Worm (Caenorhabditis elegans) whole organism, young adult: ENCODE measurements around the gene Y42H9AR.2.

Experiments used
- B0019.2 ChIP-seq: fragments of 200-800 bp; sonication (Bioruptor generic); conservative IDR thresholded peaks from 2 replicates; pipeline ENCODE4 v1.3.6; 2022; ENCODE audit warnings: missing genetic modification reagents, missing genetic modification characterization, missing compliant biosample characterization
- B0261.1 ChIP-seq: sonication (generic microtip); optimal IDR thresholded peaks from 2 replicates; lab custom pipeline; 2016; ENCODE audit warnings: mild to moderate bottlenecking, missing genetic modification characterization, moderate library complexity, missing compliant biosample characterization
- C06A6.2 ChIP-seq: fragments of 200-800 bp; sonication (Bioruptor generic); conservative IDR thresholded peaks from 2 replicates; pipeline ENCODE4 v1.3.6; 2022; ENCODE audit warnings: missing genetic modification characterization, missing compliant biosample characterization
- C17E4.6 ChIP-seq: fragments of 200-800 bp; sonication (Bioruptor generic); IDR thresholded peaks from 2 replicates; pipeline ENCODE4 v1.3.6; 2022; ENCODE audit warnings: missing genetic modification reagents, missing genetic modification characterization, missing compliant biosample characterization
- F22D6.2 ChIP-seq: sonication (generic microtip); optimal IDR thresholded peaks from 2 replicates; lab custom pipeline; 2016; ENCODE audit warnings: mild to moderate bottlenecking, missing genetic modification characterization, missing compliant biosample characterization
- F39B2.1 ChIP-seq: fragments of 200-800 bp; sonication (Bioruptor generic); IDR thresholded peaks from 2 replicates; pipeline ENCODE4 v1.3.6; 2022; ENCODE audit warnings: missing genetic modification reagents, missing genetic modification characterization, missing compliant biosample characterization
- F52B5.7 ChIP-seq: sonication (generic microtip); optimal IDR thresholded peaks from 2 replicates; lab custom pipeline; 2016; ENCODE audit warnings: mild to moderate bottlenecking, missing genetic modification characterization, missing compliant biosample characterization
- F55B11.4 ChIP-seq: sonication (generic microtip); optimal IDR thresholded peaks from 2 replicates; lab custom pipeline; 2016; ENCODE audit warnings: missing compliant biosample characterization, missing genetic modification characterization, borderline replicate concordance; ENCODE audit not compliant: insufficient read depth
- K11D2.4 ChIP-seq: fragments of 200-800 bp; sonication (Bioruptor generic); IDR thresholded peaks from 2 replicates; pipeline ENCODE4 v1.3.6; 2022; ENCODE audit warnings: missing genetic modification reagents, missing genetic modification characterization, missing compliant biosample characterization
- K12H6.12 ChIP-seq: fragments of 200-800 bp; sonication (Bioruptor generic); optimal IDR thresholded peaks from 2 replicates; lab custom pipeline; 2018; ENCODE audit warnings: mild to moderate bottlenecking, missing genetic modification characterization, missing compliant biosample characterization
- Y53G8AR.9 ChIP-seq: fragments of 200-800 bp; sonication (Bioruptor generic); conservative IDR thresholded peaks from 2 replicates; pipeline ENCODE4 v1.3.6; 2022; ENCODE audit warnings: missing genetic modification reagents, missing genetic modification characterization, missing compliant biosample characterization
- Y67H2A.10 ChIP-seq: fragments of 200-800 bp; sonication (Bioruptor generic); conservative IDR thresholded peaks from 2 replicates; pipeline ENCODE4 v1.3.6; 2022; ENCODE audit warnings: missing genetic modification reagents, missing genetic modification characterization, missing compliant biosample characterization
- Y79H2A.3 ChIP-seq: fragments of 200-800 bp; sonication (Bioruptor generic); conservative IDR thresholded peaks from 2 replicates; pipeline ENCODE4 v1.3.6; 2022; ENCODE audit warnings: missing genetic modification reagents, missing genetic modification characterization, missing compliant biosample characterization
- ama-1 ChIP-seq, 3 experiments: fragments of 150-350 bp in 1 of 3; sonication (generic microtip) in 2 of 3; optimal IDR thresholded peaks; 2 replicates each; lab custom pipeline; 2014 to 2018; ENCODE audit warnings: missing biosample characterization in 2 of 3, missing genetic modification characterization in 2 of 3, missing genetic modification reagents in 2 of 3
- aptf-3 ChIP-seq: fragments of 200-800 bp; sonication (Bioruptor generic); IDR thresholded peaks from 2 replicates; pipeline ENCODE4 v1.3.6; 2022; ENCODE audit warnings: missing genetic modification characterization, missing compliant biosample characterization
- bed-1 ChIP-seq: fragments of 200-800 bp; sonication (Bioruptor generic); IDR thresholded peaks from 2 replicates; pipeline ENCODE4 v1.3.6; 2022; ENCODE audit warnings: missing genetic modification reagents, missing genetic modification characterization, missing compliant biosample characterization
- bed-2 ChIP-seq: fragments of 200-800 bp; sonication (Bioruptor generic); IDR thresholded peaks from 2 replicates; pipeline ENCODE4 v1.3.6; 2022; ENCODE audit warnings: missing genetic modification reagents, missing genetic modification characterization, missing compliant biosample characterization
- ccch-3 ChIP-seq: fragments of 200-800 bp; sonication (Bioruptor generic); optimal IDR thresholded peaks from 2 replicates; lab custom pipeline; 2018; ENCODE audit warnings: mild to moderate bottlenecking, missing genetic modification characterization, missing compliant biosample characterization
- cebp-1 ChIP-seq, 2 experiments: fragments of 200-800 bp in 1 of 2; sonication (Bioruptor generic) in 1 of 2; sonication (generic microtip) in 1 of 2; IDR thresholded peaks in 1 of 2; optimal IDR thresholded peaks in 1 of 2; 2 replicates each; pipeline versions ENCODE4 v1.3.6 to Lab custom; 2017 to 2022; ENCODE audit warnings: missing compliant biosample characterization in 2 of 2, missing genetic modification characterization in 2 of 2, mild to moderate bottlenecking in 1 of 2, missing genetic modification reagents in 1 of 2, moderate library complexity in 1 of 2
- ceh-100 ChIP-seq: fragments of 200-800 bp; sonication (Bioruptor generic); IDR thresholded peaks from 2 replicates; pipeline ENCODE4 v1.3.6; 2022; ENCODE audit warnings: missing genetic modification reagents, missing genetic modification characterization, missing compliant biosample characterization
- ceh-79 ChIP-seq: sonication (generic microtip); optimal IDR thresholded peaks from 2 replicates; lab custom pipeline; 2017; ENCODE audit warnings: mild to moderate bottlenecking, missing genetic modification characterization, missing compliant biosample characterization
- ceh-91 ChIP-seq: fragments of 200-800 bp; sonication (Bioruptor generic); IDR thresholded peaks from 2 replicates; pipeline ENCODE4 v1.3.6; 2022; ENCODE audit warnings: missing genetic modification reagents, missing genetic modification characterization, missing compliant biosample characterization
- chd-7 ChIP-seq: sonication (generic microtip); optimal IDR thresholded peaks from 2 replicates; lab custom pipeline; 2016; ENCODE audit warnings: mild to moderate bottlenecking, missing genetic modification characterization, moderate library complexity, missing compliant biosample characterization
- dpl-1 ChIP-seq: fragments of 150-350 bp; optimal IDR thresholded peaks from 2 replicates; lab custom pipeline; 2014; ENCODE audit warnings: missing biosample characterization, missing genetic modification reagents, missing genetic modification characterization
- egrh-3 ChIP-seq: fragments of 200-800 bp; sonication (Bioruptor generic); IDR thresholded peaks from 2 replicates; pipeline ENCODE4 v1.3.6; 2022; ENCODE audit warnings: missing genetic modification reagents, missing genetic modification characterization, missing compliant biosample characterization
- him-1 ChIP-seq: sonication (generic microtip); optimal IDR thresholded peaks from 2 replicates; lab custom pipeline; 2016; ENCODE audit warnings: missing genotype, missing genetic modification reagents, missing genetic modification characterization, missing compliant biosample characterization
- hmg-1.2 ChIP-seq: fragments of 200-800 bp; sonication (Bioruptor generic); IDR thresholded peaks from 2 replicates; pipeline ENCODE4 v1.3.6; 2022; ENCODE audit warnings: missing genetic modification reagents, missing genetic modification characterization, missing compliant biosample characterization
- hsf-1 ChIP-seq: fragments of 200-800 bp; sonication (Bioruptor generic); IDR thresholded peaks from 2 replicates; pipeline ENCODE4 v1.3.6; 2022; ENCODE audit warnings: missing genetic modification reagents, missing genetic modification characterization, missing compliant biosample characterization
- lag-1 ChIP-seq: fragments of 200-800 bp; sonication (Bioruptor generic); IDR thresholded peaks from 2 replicates; pipeline ENCODE4 v1.3.6; 2022; ENCODE audit warnings: missing genetic modification reagents, missing genetic modification characterization, missing compliant biosample characterization
- let-607 ChIP-seq, 2 experiments: fragments of 200-800 bp in 1 of 2; sonication (Bioruptor generic) in 1 of 2; sonication (generic microtip) in 1 of 2; optimal IDR thresholded peaks; 2 replicates each; lab custom pipeline; 2016 to 2018; ENCODE audit warnings: mild to moderate bottlenecking in 2 of 2, missing compliant biosample characterization in 2 of 2, missing genetic modification characterization in 2 of 2, moderate library complexity in 2 of 2, missing genotype in 1 of 2
- lin-26 ChIP-seq: fragments of 200-800 bp; sonication (Bioruptor generic); IDR thresholded peaks from 2 replicates; pipeline ENCODE4 v1.3.6; 2022; ENCODE audit warnings: missing genetic modification reagents, missing genetic modification characterization, missing compliant biosample characterization
- lin-35 ChIP-seq, 3 experiments: fragments of 150-350 bp in 2 of 3; sonication (generic microtip) in 1 of 3; optimal IDR thresholded peaks; 2 replicates each; lab custom pipeline; 2014 to 2018; ENCODE audit warnings: missing biosample characterization in 3 of 3, missing genetic modification characterization in 3 of 3, missing genetic modification reagents in 3 of 3
- lin-54 ChIP-seq: fragments of 200-800 bp; sonication (Bioruptor generic); optimal IDR thresholded peaks from 2 replicates; lab custom pipeline; 2018; ENCODE audit warnings: mild to moderate bottlenecking, missing genetic modification characterization, missing compliant biosample characterization
- madf-8 ChIP-seq: fragments of 200-800 bp; sonication (Bioruptor generic); conservative IDR thresholded peaks from 2 replicates; pipeline ENCODE4 v1.3.6; 2022; ENCODE audit warnings: missing genetic modification reagents, missing genetic modification characterization, missing compliant biosample characterization
- mes-4 ChIP-seq: sonication (generic microtip); optimal IDR thresholded peaks from 2 replicates; lab custom pipeline; 2016; ENCODE audit warnings: missing genotype, missing genetic modification characterization, missing compliant biosample characterization
- nhr-179 ChIP-seq: sonication (generic microtip); optimal IDR thresholded peaks from 2 replicates; lab custom pipeline; 2016; ENCODE audit warnings: mild to moderate bottlenecking, missing genetic modification characterization, missing compliant biosample characterization
- nhr-27 ChIP-seq: fragments of 200-800 bp; sonication (Bioruptor generic); optimal IDR thresholded peaks from 2 replicates; lab custom pipeline; 2018; ENCODE audit warnings: mild to moderate bottlenecking, missing genetic modification characterization, moderate library complexity, missing compliant biosample characterization
- nhr-80 ChIP-seq: sonication (generic microtip); optimal IDR thresholded peaks from 2 replicates; lab custom pipeline; 2016; ENCODE audit warnings: missing genetic modification characterization, missing compliant biosample characterization
- nhr-90 ChIP-seq: sonication (generic microtip); optimal IDR thresholded peaks from 2 replicates; lab custom pipeline; 2016; ENCODE audit warnings: missing genotype, mild to moderate bottlenecking, missing genetic modification characterization, missing compliant biosample characterization
- snpc-4 ChIP-seq, 5 experiments: fragments of 150-350 bp in 1 of 5; sonication (generic microtip) in 4 of 5; optimal IDR thresholded peaks; 2 replicates each; lab custom pipeline; 2014 to 2018; ENCODE audit warnings: missing genetic modification characterization in 5 of 5, missing biosample characterization in 3 of 5, antibody characterized with exemption in 2 of 5, mild to moderate bottlenecking in 2 of 5, missing compliant biosample characterization in 2 of 5, missing genotype in 2 of 5, moderate library complexity in 2 of 5, missing genetic modification reagents in 1 of 5
- somi-1 ChIP-seq: fragments of 200-800 bp; sonication (Bioruptor generic); optimal IDR thresholded peaks from 2 replicates; lab custom pipeline; 2018; ENCODE audit warnings: mild to moderate bottlenecking, missing genetic modification characterization, missing compliant biosample characterization
- tbp1 ChIP-seq: fragments of 200-800 bp; sonication (Bioruptor generic); optimal IDR thresholded peaks from 2 replicates; lab custom pipeline; 2018; ENCODE audit warnings: mild to moderate bottlenecking, missing genetic modification characterization, missing compliant biosample characterization
- ztf-25 ChIP-seq: fragments of 200-800 bp; sonication (Bioruptor generic); IDR thresholded peaks from 2 replicates; pipeline ENCODE4 v1.3.6; 2022; ENCODE audit warnings: missing genetic modification reagents, missing genetic modification characterization, missing compliant biosample characterization
- ztf-28 ChIP-seq: fragments of 200-800 bp; sonication (Bioruptor generic); IDR thresholded peaks from 2 replicates; pipeline ENCODE4 v1.3.6; 2022; ENCODE audit warnings: missing genetic modification reagents, missing genetic modification characterization, missing compliant biosample characterization

Gene Y42H9AR.2

ce11 chrIV:8080782-8081181 lies 18.9 kb upstream of the Y42H9AR.2 start:
- TF ChIP-seq lag-1 (GFP tag; lab: Robert Waterston, UW) = no peak
- no peak for TF ChIP-seq ztf-25 (GFP tag; lab: Robert Waterston, UW)
- no peak for TF ChIP-seq ama-1 (optimal IDR thresholded peaks at IDR 0.05; lab: Kevin White, UChicago)
- TF ChIP-seq ama-1 (GFP tag; optimal IDR thresholded peaks at IDR 0.05; lab: Kevin White, UChicago) = no peak
- no peak for TF ChIP-seq somi-1 (GFP tag; lab: Kevin White, UChicago)
- no peak for TF ChIP-seq Y67H2A.10
- no peak for TF ChIP-seq hmg-1.2
- TF ChIP-seq mes-4 (tag; lab: Kevin White, UChicago) = no peak
- no peak for TF ChIP-seq ccch-3 (GFP tag; lab: Kevin White, UChicago)
- no peak for TF ChIP-seq K12H6.12 (tag; lab: Kevin White, UChicago)
- TF ChIP-seq snpc-4 (GFP tag; optimal IDR thresholded peaks at IDR 0.05; lab: Kevin White, UChicago) = no peak
- TF ChIP-seq snpc-4 (tag; optimal IDR thresholded peaks at IDR 0.05; lab: Kevin White, UChicago) = no peak
- TF ChIP-seq C06A6.2 (GFP tag; lab: Robert Waterston, UW) = no peak
- no peak for TF ChIP-seq ceh-100 (GFP tag; lab: Robert Waterston, UW)
- TF ChIP-seq aptf-3 = no peak
- TF ChIP-seq nhr-27 = no peak
- TF ChIP-seq him-1 = no peak
- no peak for TF ChIP-seq K11D2.4 (GFP tag; lab: Robert Waterston, UW)
- no peak for TF ChIP-seq Y53G8AR.9 (GFP tag; lab: Robert Waterston, UW)

DNA sequence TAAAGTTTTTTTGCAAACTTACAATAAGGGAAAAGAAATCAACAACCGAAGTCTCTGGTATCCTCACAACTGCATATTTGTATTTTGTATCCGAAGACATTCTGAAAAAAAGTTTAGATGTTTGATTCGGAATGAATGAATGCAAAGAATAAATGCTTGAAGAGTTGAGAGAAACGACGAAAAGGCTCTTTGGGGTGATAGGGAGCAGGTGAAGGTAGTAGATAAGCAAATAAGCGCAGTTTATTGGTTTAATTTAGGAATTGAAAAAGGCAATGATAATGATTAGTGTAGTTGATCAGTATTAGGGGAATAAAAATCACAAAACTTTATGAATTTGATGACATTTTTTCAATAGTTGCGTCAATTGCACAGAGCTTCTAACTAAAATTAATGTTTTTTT lies 13.1 kb upstream of the Y42H9AR.2 start, which contains the start of gene nsy-7:
nsy-7 (minus strand) TSS at position 101 of the 400 bp plus-strand sequence.
- TF ChIP-seq bed-2 (GFP tag; lab: Robert Waterston, UW) (no peak), lin-54 (GFP tag; lab: Kevin White, UChicago) (no peak), dpl-1 (GFP tag; lab: Kevin White, UChicago) (no peak), tbp1 (GFP tag; lab: Kevin White, UChicago) (no peak), bed-1 (no peak), F39B2.1 (GFP tag; lab: Robert Waterston, UW) (no peak), lin-35 (GFP tag; optimal IDR thresholded peaks at IDR 0.05; lab: Kevin White, UChicago) (no peak), chd-7 (tag; lab: Kevin White, UChicago) (no peak), ztf-28 (no peak), egrh-3 (GFP tag; lab: Robert Waterston, UW) (no peak), B0019.2 (no peak), him-1 (no peak), nhr-80 (no peak), cebp-1 (GFP tag; IDR thresholded peaks at IDR 0.05; lab: Robert Waterston, UW) (no peak), cebp-1 (tag; optimal IDR thresholded peaks at IDR 0.05; lab: Kevin White, UChicago) (no peak), ceh-91 (GFP tag; lab: Robert Waterston, UW) (no peak), nhr-27 (no peak), F52B5.7 (tag; lab: Kevin White, UChicago) (no peak), F22D6.2 (tag; lab: Kevin White, UChicago) (no peak), let-607 (tag; optimal IDR thresholded peaks at IDR 0.05; lab: Kevin White, UChicago) (no peak)

ce11 chrIV:8091539-8091938 lies 8.2 kb upstream of the Y42H9AR.2 start:
- TF ChIP-seq F55B11.4 (tag; lab: Kevin White, UChicago) (no peak), ceh-79 (tag; lab: Kevin White, UChicago) (no peak), B0261.1 (tag; lab: Kevin White, UChicago) (no peak), hsf-1 (GFP tag; lab: Robert Waterston, UW) (no peak), nhr-179 (no peak), Y79H2A.3 (no peak), Y53G8AR.9 (GFP tag; lab: Robert Waterston, UW) (no peak), lin-26 (GFP tag; lab: Robert Waterston, UW) (no peak), nhr-90 (tag; lab: Kevin White, UChicago) (no peak), K11D2.4 (GFP tag; lab: Robert Waterston, UW) (no peak), madf-8 (GFP tag; lab: Robert Waterston, UW) (no peak), C17E4.6 (GFP tag; lab: Robert Waterston, UW) (no peak), lag-1 (GFP tag; lab: Robert Waterston, UW) (no peak)
